Worm (Caenorhabditis elegans): ENCODE results near the gene B0035.13.

Gene B0035.13

ce11 chrIV:11314885-11315284, 8.4 kb upstream of the B0035.13 start, which contains the start of the genes B0035.3, B0035.22 and pfd-4 (continued):
- TF ChIP-seq ceh-20 (GFP tag; IDR thresholded peaks at IDR 0.05) (no peak), spr-3 (GFP tag; optimal IDR thresholded peaks at IDR 0.05) (no peak), rbr-2 (tag; optimal IDR thresholded peaks at IDR 0.05) (peak; percentile 29), unc-130 (GFP tag; optimal IDR thresholded peaks at IDR 0.05) (peak; percentile 74), ctbp-1 (GFP tag; IDR thresholded peaks at IDR 0.05) (no peak), vab-7 (GFP tag; IDR thresholded peaks at IDR 0.05) (no peak), dpl-1 (GFP tag; optimal IDR thresholded peaks at IDR 0.05) (peak; percentile 59), lin-1 (GFP tag; IDR thresholded peaks at IDR 0.05) (no peak), ZK337.2 (GFP tag; IDR thresholded peaks at IDR 0.05) (no peak), tag-97 (GFP tag; IDR thresholded peaks at IDR 0.05) (no peak), unc-62 (GFP tag; optimal IDR thresholded peaks at IDR 0.05 in 1 of 2) (no peak), unc-62 (tag; optimal IDR thresholded peaks at IDR 0.05) (no peak), daf-8 (GFP tag; IDR thresholded peaks at IDR 0.05) (no peak), lin-38 (GFP tag; IDR thresholded peaks at IDR 0.05) (peak; percentile 43), saeg-2 (GFP tag; IDR thresholded peaks at IDR 0.05) (no peak), ces-1 (GFP tag; optimal IDR thresholded peaks at IDR 0.05) (no peak), mxl-3 (GFP tag; optimal IDR thresholded peaks at IDR 0.05) (no peak), zag-1 (tag; optimal IDR thresholded peaks at IDR 0.05) (no peak), nhr-76 (tag; optimal IDR thresholded peaks at IDR 0.05) (no peak), R02D3.7 (tag; optimal IDR thresholded peaks at IDR 0.05) (no peak), hlh-11 (tag; optimal IDR thresholded peaks at IDR 0.05) (no peak), lsy-2 (tag; optimal IDR thresholded peaks at IDR 0.05) (peak in 1 of 2 experiments; percentile 80), daf-19 (GFP tag; conservative IDR thresholded peaks at IDR 0.05) (no peak)

- TF ChIP-seq nhr-111 (GFP tag; optimal IDR thresholded peaks at IDR 0.05): no peak
- no peak for TF ChIP-seq nhr-10 (tag; optimal IDR thresholded peaks at IDR 0.05)
- no peak for TF ChIP-seq jun-1 (tag; optimal IDR thresholded peaks at IDR 0.05)
- no peak for TF ChIP-seq madf-9 (GFP tag; conservative IDR thresholded peaks at IDR 0.05)
These were observed 7.4 kb upstream of the B0035.13 start, which contains the start of gene dnj-2 for ce11 chrIV:11313880-11314279. dnj-2 (minus strand) TSS chrIV:11313980.

ce11 chrIV:11311484-11311883, 5.0 kb upstream of the B0035.13 start:
- TF ChIP-seq ceh-62 (tag; optimal IDR thresholded peaks at IDR 0.05) (no peak), dve-1 (tag; optimal IDR thresholded peaks at IDR 0.05; ENCODE audit: insufficient read depth) (no peak), Y105C5A.15 (GFP tag; IDR thresholded peaks at IDR 0.05) (no peak), zip-11 (GFP tag; IDR thresholded peaks at IDR 0.05) (no peak), set-16 (GFP tag; IDR thresholded peaks at IDR 0.05) (peak; percentile 72), daf-12 (tag; optimal IDR thresholded peaks at IDR 0.05) (no peak), egl-43 (GFP tag; IDR thresholded peaks at IDR 0.05) (peak; percentile 29; the same call in 1 of the 2 replicates), nhr-237 (tag; optimal IDR thresholded peaks at IDR 0.05) (no peak), zfp-2 (tag; optimal IDR thresholded peaks at IDR 0.05) (no peak), F26F4.8 (GFP tag; conservative IDR thresholded peaks at IDR 0.05) (0 out of 2 replicates have a peak, but pooled peaks have one; percentile 45), hif-1 (tag; optimal IDR thresholded peaks at IDR 0.05) (no peak), fkh-10 (GFP tag; optimal IDR thresholded peaks at IDR 0.05) (no peak), hlh-11 (tag; optimal IDR thresholded peaks at IDR 0.05) (no peak), nhr-76 (tag; optimal IDR thresholded peaks at IDR 0.05) (no peak)

All from whole organism, L4 larva.